Fruit fly (Drosophila melanogaster) whole organism, prepupa: ENCODE data around the gene CG14232.

ENCODE experiments used
- Blimp-1 ChIP-seq: fragments of 200-800 bp; sonication (Bioruptor generic); optimal IDR thresholded peaks from 3 replicates; lab custom pipeline; 2017; ENCODE audit warnings: missing biosample characterization, missing genetic modification characterization, mild to moderate bottlenecking, moderate library complexity, missing genetic modification reagents
- CG10631 ChIP-seq: fragments of 200-800 bp; sonication (Bioruptor generic); optimal IDR thresholded peaks from 2 replicates; lab custom pipeline; 2016; ENCODE audit warnings: missing biosample characterization, missing genetic modification characterization
- CG10669 ChIP-seq: fragments of 200-800 bp; sonication (Bioruptor generic); optimal IDR thresholded peaks from 3 replicates; lab custom pipeline; 2018; ENCODE audit warnings: missing biosample characterization, mild to moderate bottlenecking, missing genetic modification characterization, moderate library complexity
- CG11294 ChIP-seq: fragments of 200-800 bp; sonication (Bioruptor generic); IDR thresholded peaks from 2 replicates; pipeline ENCODE4 v1.3.6; 2022; ENCODE audit warnings: missing biosample characterization, missing genetic modification characterization
- CG11902 ChIP-seq: fragments of 200-800 bp; sonication (Bioruptor generic); optimal IDR thresholded peaks from 3 replicates; lab custom pipeline; 2016; ENCODE audit warnings: missing biosample characterization, missing genetic modification characterization
- CG1621 ChIP-seq: fragments of 200-800 bp; sonication (Bioruptor generic); optimal IDR thresholded peaks from 3 replicates; lab custom pipeline; 2018; ENCODE audit warnings: missing biosample characterization, mild to moderate bottlenecking, missing genetic modification characterization
- CG16779 ChIP-seq: fragments of 200-800 bp; sonication (Bioruptor generic); optimal IDR thresholded peaks from 3 replicates; lab custom pipeline; 2017; ENCODE audit warnings: missing biosample characterization, mild to moderate bottlenecking, missing genetic modification characterization
- CG32006 ChIP-seq: fragments of 200-800 bp; sonication (Bioruptor generic); optimal IDR thresholded peaks from 3 replicates; lab custom pipeline; 2017; ENCODE audit warnings: missing biosample characterization, mild to moderate bottlenecking, missing genetic modification characterization
- CG34406 ChIP-seq: fragments of 200-800 bp; sonication (Bioruptor generic); optimal IDR thresholded peaks from 3 replicates; lab custom pipeline; 2016; ENCODE audit warnings: missing biosample characterization, missing genetic modification characterization
- CG4318 ChIP-seq: fragments of 200-800 bp; sonication (Bioruptor generic); optimal IDR thresholded peaks from 3 replicates; lab custom pipeline; 2017; ENCODE audit warnings: missing biosample characterization, mild to moderate bottlenecking, missing genetic modification characterization
- CG6163 ChIP-seq: fragments of 200-800 bp; sonication (Bioruptor generic); IDR thresholded peaks from 3 replicates; pipeline ENCODE4 v1.3.6; 2022; ENCODE audit warnings: missing biosample characterization, missing genetic modification characterization
- CG6808 ChIP-seq: fragments of 200-800 bp; sonication (Bioruptor generic); optimal IDR thresholded peaks from 3 replicates; lab custom pipeline; 2017; ENCODE audit warnings: missing biosample characterization, missing genetic modification characterization, mild to moderate bottlenecking, moderate library complexity, missing genetic modification reagents
- CG6854 ChIP-seq: fragments of 200-800 bp; sonication (Bioruptor generic); optimal IDR thresholded peaks from 2 replicates; lab custom pipeline; 2017; ENCODE audit warnings: missing biosample characterization, mild to moderate bottlenecking, missing genetic modification characterization
- CG7368 ChIP-seq: fragments of 200-800 bp; sonication (Bioruptor generic); optimal IDR thresholded peaks from 3 replicates; lab custom pipeline; 2016; ENCODE audit warnings: missing biosample characterization, missing genetic modification characterization
- CG8119 ChIP-seq: fragments of 200-800 bp; sonication (Bioruptor generic); IDR thresholded peaks from 3 replicates; pipeline ENCODE4 v1.3.6; 2022; ENCODE audit warnings: missing biosample characterization, missing genetic modification characterization
- CG9139 ChIP-seq: fragments of 200-800 bp; sonication (Bioruptor generic); optimal IDR thresholded peaks from 3 replicates; lab custom pipeline; 2017; ENCODE audit warnings: missing biosample characterization, mild to moderate bottlenecking, missing genetic modification characterization
- Eip78C ChIP-seq: fragments of 200-800 bp; sonication (Bioruptor generic); peaks from one replicate; lab custom pipeline; 2016; ENCODE audit warnings: missing biosample characterization, missing genetic modification characterization
- Eip93F ChIP-seq: fragments of 200-800 bp; sonication (Bioruptor generic); optimal IDR thresholded peaks from 2 replicates; lab custom pipeline; 2016; ENCODE audit warnings: missing biosample characterization, mild to moderate bottlenecking, missing genetic modification characterization
- Ets21C ChIP-seq: fragments of 200-800 bp; sonication (Bioruptor generic); optimal IDR thresholded peaks from 3 replicates; lab custom pipeline; 2016; ENCODE audit warnings: missing biosample characterization, missing genetic modification characterization
- Gug ChIP-seq: fragments of 200-800 bp; sonication (Bioruptor generic); IDR thresholded peaks from 2 replicates; pipeline ENCODE4 v1.3.6; 2022; ENCODE audit warnings: missing biosample characterization, missing genetic modification characterization
- Hr38 ChIP-seq: sonication (Bioruptor generic); optimal IDR thresholded peaks from 2 replicates; lab custom pipeline; 2016; ENCODE audit warnings: missing biosample characterization, missing genetic modification characterization
- Hr39 ChIP-seq: fragments of 200-800 bp; sonication (Bioruptor generic); optimal IDR thresholded peaks from 2 replicates; lab custom pipeline; 2016; ENCODE audit warnings: missing biosample characterization, missing genetic modification characterization
- Hr4 ChIP-seq: fragments of 200-800 bp; sonication (Bioruptor generic); optimal IDR thresholded peaks from 3 replicates; lab custom pipeline; 2016; ENCODE audit warnings: missing biosample characterization, missing genetic modification characterization
- Met ChIP-seq: fragments of 200-800 bp; sonication (Bioruptor generic); optimal IDR thresholded peaks from 3 replicates; lab custom pipeline; 2016; ENCODE audit warnings: missing biosample characterization, missing genetic modification characterization
- OdsH ChIP-seq: fragments of 200-800 bp; sonication (Bioruptor generic); optimal IDR thresholded peaks from 3 replicates; lab custom pipeline; 2016; ENCODE audit warnings: missing biosample characterization, missing genetic modification characterization
- Smox ChIP-seq: fragments of 200-800 bp; sonication (Bioruptor generic); optimal IDR thresholded peaks from 3 replicates; lab custom pipeline; 2016; ENCODE audit warnings: missing biosample characterization, missing genetic modification characterization
- Sox102F ChIP-seq: fragments of 200-800 bp; sonication (Bioruptor generic); optimal IDR thresholded peaks from 2 replicates; lab custom pipeline; 2016; ENCODE audit warnings: missing biosample characterization, mild to moderate bottlenecking, missing genetic modification characterization
- Sox14 ChIP-seq: fragments of 200-800 bp; sonication (Bioruptor generic); optimal IDR thresholded peaks from 3 replicates; lab custom pipeline; 2016; ENCODE audit warnings: missing biosample characterization, missing genetic modification characterization
- Sox15 ChIP-seq: fragments of 200-800 bp; sonication (Bioruptor generic); optimal IDR thresholded peaks from 3 replicates; lab custom pipeline; 2016; ENCODE audit warnings: missing biosample characterization, missing genetic modification characterization
- achi ChIP-seq: fragments of 200-800 bp; sonication (Bioruptor generic); optimal IDR thresholded peaks from 3 replicates; lab custom pipeline; 2016; ENCODE audit warnings: missing biosample characterization, missing genetic modification characterization
- acj6 ChIP-seq: fragments of 200-800 bp; sonication (Bioruptor generic); optimal IDR thresholded peaks from 3 replicates; lab custom pipeline; 2016; ENCODE audit warnings: missing biosample characterization, missing genetic modification characterization
- cyc ChIP-seq: fragments of 200-800 bp; sonication (Bioruptor generic); optimal IDR thresholded peaks from 3 replicates; lab custom pipeline; 2016; ENCODE audit warnings: missing biosample characterization, missing genetic modification characterization
- dac ChIP-seq: fragments of 200-800 bp; sonication (Bioruptor generic); optimal IDR thresholded peaks from 2 replicates; lab custom pipeline; 2017; ENCODE audit warnings: missing biosample characterization, mild to moderate bottlenecking, missing genetic modification characterization
- dsx ChIP-seq: fragments of 200-800 bp; optimal IDR thresholded peaks from 3 replicates; lab custom pipeline; 2019; ENCODE audit warnings: missing biosample characterization, mild to moderate bottlenecking, missing genetic modification characterization, moderate library complexity; ENCODE audit not compliant: poor library complexity, severe bottlenecking
- eg ChIP-seq: fragments of 200-800 bp; sonication (Bioruptor generic); IDR thresholded peaks from 3 replicates; pipeline ENCODE4 v1.3.6; 2022; ENCODE audit warnings: missing biosample characterization, missing genetic modification characterization
- esn ChIP-seq: fragments of 200-800 bp; sonication (Bioruptor generic); optimal IDR thresholded peaks from 2 replicates; lab custom pipeline; 2016; ENCODE audit warnings: missing biosample characterization, mild to moderate bottlenecking, missing genetic modification characterization, moderate library complexity
- fd85E ChIP-seq: fragments of 200-800 bp; sonication (Bioruptor generic); optimal IDR thresholded peaks from 3 replicates; lab custom pipeline; 2016; ENCODE audit warnings: missing biosample characterization, missing genetic modification characterization
- net ChIP-seq: fragments of 200-800 bp; sonication (Bioruptor generic); optimal IDR thresholded peaks from 3 replicates; lab custom pipeline; 2016; ENCODE audit warnings: missing biosample characterization, missing genetic modification characterization
- pdm3 ChIP-seq: fragments of 200-800 bp; sonication (Bioruptor generic); optimal IDR thresholded peaks from 3 replicates; lab custom pipeline; 2016; ENCODE audit warnings: missing biosample characterization, missing genetic modification characterization
- ss ChIP-seq, 2 experiments: fragments of 200-800 bp; sonication (Bioruptor generic); optimal IDR thresholded peaks; 2 replicates in 1 of 2; 3 replicates in 1 of 2; lab custom pipeline; 2017 to 2018; ENCODE audit warnings: mild to moderate bottlenecking in 2 of 2, missing biosample characterization in 2 of 2, missing genetic modification characterization in 2 of 2, moderate library complexity in 1 of 2
- svp ChIP-seq: fragments of 200-800 bp; sonication (Bioruptor generic); peaks from one replicate; lab custom pipeline; 2016; ENCODE audit warnings: missing biosample characterization, missing genetic modification characterization
- topi ChIP-seq: fragments of 200-800 bp; sonication (Bioruptor generic); optimal IDR thresholded peaks from 3 replicates; lab custom pipeline; 2016; ENCODE audit warnings: missing biosample characterization, missing genetic modification characterization
- vri ChIP-seq: fragments of 200-800 bp; sonication (Bioruptor generic); optimal IDR thresholded peaks from 3 replicates; lab custom pipeline; 2016; ENCODE audit warnings: missing biosample characterization, mild to moderate bottlenecking, missing genetic modification characterization

Gene CG14232

dm6 chrX:19683040-19683875, 20.8 kb downstream of the CG14232 start, which contains the start of the genes dome and Ubqn (continued):
- TF ChIP-seq CG6854 (GFP tag; lab: Kevin White, UChicago) (peak; percentile 82), Ets21C (GFP tag; lab: Kevin White, UChicago) (no peak), pdm3 (no peak), CG34406 (GFP tag; lab: Kevin White, UChicago) (no peak), CG8119 (GFP tag; lab: Robert Waterston, UW) (no peak), Hr38 (GFP tag; lab: Kevin White, UChicago) (no peak), Sox102F (GFP tag; lab: Kevin White, UChicago) (no peak), svp (GFP tag; lab: Kevin White, UChicago) (no peak), Smox (GFP tag; lab: Kevin White, UChicago) (no peak), Met (GFP tag; lab: Kevin White, UChicago) (no peak), ss (GFP tag; optimal IDR thresholded peaks at IDR 0.05; lab: Kevin White, UChicago) (peak in 1 of 2 experiments; percentile 36), Eip93F (GFP tag; lab: Kevin White, UChicago) (no peak), CG11294 (no peak), CG9139 (GFP tag; lab: Kevin White, UChicago) (no peak), OdsH (no peak), Gug (GFP tag; lab: Robert Waterston, UW) (no peak), topi (GFP tag; lab: Kevin White, UChicago) (peak; percentile 22), CG10631 (no peak)

dm6 chrX:19679207-19679606, 24.9 kb downstream of the CG14232 start:
- TF ChIP-seq ss (GFP tag; optimal IDR thresholded peaks at IDR 0.05; lab: Kevin White, UChicago) = no peak
- no peak for TF ChIP-seq achi (GFP tag; lab: Kevin White, UChicago)
- TF ChIP-seq CG6808 (GFP tag; lab: Kevin White, UChicago) = no peak
- TF ChIP-seq svp (GFP tag; lab: Kevin White, UChicago) = no peak
- TF ChIP-seq CG1621 (tag; lab: Kevin White, UChicago) = no peak
- no peak for TF ChIP-seq dsx (GFP tag; lab: Kevin White, UChicago)
- no peak for TF ChIP-seq CG4318 (GFP tag; lab: Kevin White, UChicago)
- TF ChIP-seq CG7368 (GFP tag; lab: Kevin White, UChicago) = no peak
- no peak for TF ChIP-seq cyc (GFP tag; lab: Kevin White, UChicago)
- no peak for TF ChIP-seq CG32006 (GFP tag; lab: Kevin White, UChicago)
- no peak for TF ChIP-seq Sox14 (GFP tag; lab: Kevin White, UChicago)
- no peak for TF ChIP-seq fd85E (GFP tag; lab: Kevin White, UChicago)
- TF ChIP-seq Sox15 (GFP tag; lab: Kevin White, UChicago) = no peak
- TF ChIP-seq, all 60 proteins: peak for 0

- TF ChIP-seq topi (GFP tag; lab: Kevin White, UChicago) (no peak), svp (GFP tag; lab: Kevin White, UChicago) (peak; percentile 79)
Observed at dm6 chrX:19675662-19676061, 28.4 kb downstream of the CG14232 start, which contains the start of gene et. Gene et, minus strand, starts transcription at chrX:19675891.

DNA sequence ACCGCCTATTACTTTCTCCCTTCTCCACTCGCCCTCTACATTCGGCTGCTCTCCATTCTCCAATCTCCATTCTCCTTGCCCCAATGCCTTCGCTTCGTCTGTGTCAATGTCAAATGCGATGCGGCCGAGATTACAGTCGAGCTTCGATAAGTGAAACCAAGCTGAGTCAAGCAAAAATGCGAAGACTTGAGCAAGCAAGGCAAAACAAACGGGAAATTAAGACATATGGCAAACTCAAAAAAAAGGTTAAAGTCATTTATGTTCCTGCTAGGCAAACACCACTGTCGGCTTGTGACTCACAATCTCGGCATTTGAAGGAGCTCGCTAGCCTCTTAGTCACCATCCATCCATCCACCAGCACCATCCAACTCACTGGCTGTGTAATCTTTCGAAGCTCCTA, 35.7 kb downstream of the CG14232 start:
- TF ChIP-seq Hr4 (peak; percentile 97), Blimp-1 (GFP tag; lab: Kevin White, UChicago) (peak; percentile 94), Ets21C (GFP tag; lab: Kevin White, UChicago) (peak; percentile 99), OdsH (peak; percentile 99), eg (peak; percentile 97), CG34406 (GFP tag; lab: Kevin White, UChicago) (peak; percentile 98), dac (GFP tag; lab: Kevin White, UChicago) (peak; percentile 96), ss (GFP tag; optimal IDR thresholded peaks at IDR 0.05; lab: Kevin White, UChicago) (peak; percentile 97 to 98), Met (GFP tag; lab: Kevin White, UChicago) (peak; percentile 99), acj6 (GFP tag; lab: Kevin White, UChicago) (peak; percentile 99), Hr39 (GFP tag; lab: Kevin White, UChicago) (peak; percentile 100), CG10631 (peak; percentile 99), CG10669 (peak; percentile 98), net (GFP tag; lab: Kevin White, UChicago) (peak; percentile 99), esn (peak; percentile 100), CG11902 (GFP tag; lab: Kevin White, UChicago) (peak; percentile 98), CG16779 (tag; lab: Kevin White, UChicago) (peak; percentile 95), Hr38 (GFP tag; lab: Kevin White, UChicago) (peak; percentile 86), Gug (GFP tag; lab: Robert Waterston, UW) (peak; percentile 97), CG6163 (peak; percentile 99), Eip78C (GFP tag; lab: Kevin White, UChicago) (peak; percentile 100), svp (GFP tag; lab: Kevin White, UChicago) (peak; percentile 100), dsx (GFP tag; lab: Kevin White, UChicago) (peak; percentile 96), vri (GFP tag; lab: Kevin White, UChicago) (peak; percentile 99)
